Worm (Caenorhabditis elegans) whole organism, L4 larva: Measurements from ENCODE around the gene dct-12.

Experiments used
- F10B5.3 ChIP-seq: sonication (generic microtip); optimal IDR thresholded peaks from 2 replicates; lab custom pipeline; 2016; ENCODE audit warnings: mild to moderate bottlenecking, missing genetic modification characterization, missing compliant biosample characterization
- F49E8.2 ChIP-seq: sonication (generic microtip); optimal IDR thresholded peaks from 2 replicates; lab custom pipeline; 2016; ENCODE audit warnings: missing compliant biosample characterization, mild to moderate bottlenecking, missing genetic modification characterization, borderline replicate concordance
- T26A8.4 ChIP-seq: fragments of 200-800 bp; sonication (Bioruptor generic); IDR thresholded peaks from 2 replicates; pipeline ENCODE4 v1.3.6; 2022; ENCODE audit warnings: missing genetic modification characterization, missing compliant biosample characterization
- Y105C5A.15 ChIP-seq: fragments of 200-800 bp; sonication (Bioruptor generic); IDR thresholded peaks from 2 replicates; pipeline ENCODE4 v1.3.6; 2022; ENCODE audit warnings: missing genetic modification characterization, missing compliant biosample characterization
- Y75B8A.6 ChIP-seq: fragments of 200-800 bp; sonication (Bioruptor generic); IDR thresholded peaks from 2 replicates; pipeline ENCODE4 v1.3.6; 2022; ENCODE audit warnings: missing genetic modification reagents, missing genetic modification characterization, missing compliant biosample characterization
- ZK337.2 ChIP-seq: fragments of 200-800 bp; sonication (Bioruptor generic); IDR thresholded peaks from 2 replicates; pipeline ENCODE4 v1.3.6; 2022; ENCODE audit warnings: missing genetic modification reagents, missing genetic modification characterization, missing compliant biosample characterization
- aha-1 ChIP-seq: fragments of 150-350 bp; peaks from one replicate; lab custom pipeline; 2014; ENCODE audit warnings: missing biosample characterization, missing genetic modification characterization
- aly-2 ChIP-seq: sonication (generic microtip); optimal IDR thresholded peaks from 2 replicates; lab custom pipeline; 2018; ENCODE audit warnings: missing biosample characterization, missing genetic modification characterization
- arid-1 ChIP-seq: fragments of 200-800 bp; sonication (Bioruptor generic); conservative IDR thresholded peaks from 2 replicates; pipeline ENCODE4 v1.3.6; 2022; ENCODE audit warnings: missing genetic modification reagents, missing genetic modification characterization, missing compliant biosample characterization
- attf-4 ChIP-seq: sonication (generic microtip); optimal IDR thresholded peaks from 3 replicates; lab custom pipeline; 2017; ENCODE audit warnings: missing biosample characterization, missing genetic modification characterization
- ceh-20 ChIP-seq: fragments of 200-800 bp; sonication (Bioruptor generic); IDR thresholded peaks from 2 replicates; pipeline ENCODE4 v1.3.6; 2022; ENCODE audit warnings: missing genetic modification reagents, missing genetic modification characterization, missing compliant biosample characterization
- ceh-28 ChIP-seq: fragments of 150-350 bp; optimal IDR thresholded peaks from 2 replicates; lab custom pipeline; 2014; ENCODE audit warnings: missing biosample characterization, missing genetic modification reagents, missing genetic modification characterization
- ceh-44 ChIP-seq: fragments of 200-800 bp; sonication (Bioruptor generic); IDR thresholded peaks from 2 replicates; pipeline ENCODE4 v1.3.6; 2022; ENCODE audit warnings: missing genetic modification reagents, missing genetic modification characterization, missing compliant biosample characterization
- ceh-82 ChIP-seq: sonication (generic microtip); optimal IDR thresholded peaks from 2 replicates; lab custom pipeline; 2017; ENCODE audit warnings: missing biosample characterization, missing genetic modification characterization
- ces-1 ChIP-seq: fragments of 150-350 bp; sonication (generic microtip); optimal IDR thresholded peaks from 4 replicates; lab custom pipeline; 2014; ENCODE audit warnings: missing biosample characterization, missing genetic modification reagents, missing genetic modification characterization
- ctbp-1 ChIP-seq: fragments of 200-800 bp; sonication (Bioruptor generic); IDR thresholded peaks from 2 replicates; pipeline ENCODE4 v1.3.6; 2022; ENCODE audit warnings: missing genetic modification reagents, missing genetic modification characterization, missing compliant biosample characterization
- dmd-6 ChIP-seq: fragments of 200-800 bp; sonication (Bioruptor generic); IDR thresholded peaks from 2 replicates; pipeline ENCODE4 v1.3.6; 2022; ENCODE audit warnings: missing genetic modification reagents, missing genetic modification characterization, missing compliant biosample characterization
- dve-1 ChIP-seq: sonication (generic microtip); optimal IDR thresholded peaks from 2 replicates; lab custom pipeline; 2017; ENCODE audit warnings: antibody characterized with exemption, mild to moderate bottlenecking, missing genetic modification characterization, missing compliant biosample characterization; ENCODE audit not compliant: insufficient read depth
- egl-27 ChIP-seq: sonication (generic microtip); optimal IDR thresholded peaks from 3 replicates; lab custom pipeline; 2017; ENCODE audit warnings: missing biosample characterization, missing genetic modification reagents, missing genetic modification characterization
- fkh-10 ChIP-seq: fragments of 150-350 bp; optimal IDR thresholded peaks from 2 replicates; lab custom pipeline; 2014; ENCODE audit warnings: missing biosample characterization, missing genetic modification reagents, missing genetic modification characterization
- fos-1 ChIP-seq: fragments of 150-350 bp; optimal IDR thresholded peaks from 2 replicates; lab custom pipeline; 2014; ENCODE audit warnings: missing biosample characterization, missing genetic modification characterization
- gei-8 ChIP-seq: fragments of 200-800 bp; sonication (Bioruptor generic); optimal IDR thresholded peaks from 2 replicates; lab custom pipeline; 2018; ENCODE audit warnings: mild to moderate bottlenecking, missing genetic modification characterization, missing compliant biosample characterization
- hif-1 ChIP-seq, 2 experiments: sonication (generic microtip); optimal IDR thresholded peaks; 2 replicates each; lab custom pipeline; 2016 to 2017; ENCODE audit warnings: missing compliant biosample characterization in 2 of 2, missing genetic modification characterization in 2 of 2, missing genetic modification reagents in 2 of 2, missing genotype in 2 of 2, mild to moderate bottlenecking in 1 of 2
- jun-1 ChIP-seq: fragments of 150-350 bp; optimal IDR thresholded peaks from 2 replicates; lab custom pipeline; 2014; ENCODE audit warnings: missing biosample characterization, missing genetic modification reagents, missing genetic modification characterization
- lin-13 ChIP-seq: fragments of 150-350 bp; optimal IDR thresholded peaks from 2 replicates; lab custom pipeline; 2014; ENCODE audit warnings: missing biosample characterization, missing genetic modification reagents, missing genetic modification characterization
- lin-15B ChIP-seq: fragments of 150-350 bp; sonication (generic microtip); optimal IDR thresholded peaks from 3 replicates; lab custom pipeline; 2014; ENCODE audit warnings: missing biosample characterization, missing genetic modification characterization
- lin-38 ChIP-seq: fragments of 200-800 bp; sonication (Bioruptor generic); IDR thresholded peaks from 2 replicates; pipeline ENCODE4 v1.3.6; 2022; ENCODE audit warnings: missing genetic modification reagents, missing genetic modification characterization, missing compliant biosample characterization
- lsy-2 ChIP-seq, 2 experiments: fragments of 150-350 bp in 1 of 2; sonication (generic microtip) in 1 of 2; optimal IDR thresholded peaks; 2 replicates each; lab custom pipeline; 2014 to 2017; ENCODE audit warnings: missing biosample characterization in 2 of 2, missing genetic modification characterization in 2 of 2
- madf-5 ChIP-seq, 2 experiments: fragments of 200-800 bp; sonication (Bioruptor generic); IDR thresholded peaks; 2 replicates each; pipeline ENCODE4 v1.3.6; 2022; ENCODE audit warnings: missing compliant biosample characterization in 2 of 2, missing genetic modification characterization in 2 of 2
- mdt-29 ChIP-seq: fragments of 200-800 bp; sonication (Bioruptor generic); IDR thresholded peaks from 2 replicates; pipeline ENCODE4 v1.3.6; 2022; ENCODE audit warnings: missing genetic modification reagents, missing genetic modification characterization, missing compliant biosample characterization
- mes-2 ChIP-seq: sonication (generic microtip); optimal IDR thresholded peaks from 2 replicates; lab custom pipeline; 2016; ENCODE audit warnings: missing genotype, mild to moderate bottlenecking, missing genetic modification characterization, missing compliant biosample characterization; ENCODE audit not compliant: poor library complexity, severe bottlenecking
- mxl-3 ChIP-seq: fragments of 200-800 bp; sonication (Bioruptor generic); optimal IDR thresholded peaks from 2 replicates; lab custom pipeline; 2018; ENCODE audit warnings: mild to moderate bottlenecking, missing genetic modification characterization, missing compliant biosample characterization
- nhr-10 ChIP-seq: fragments of 150-350 bp; optimal IDR thresholded peaks from 2 replicates; lab custom pipeline; 2014; ENCODE audit warnings: missing biosample characterization, missing genetic modification characterization
- nhr-11 ChIP-seq: fragments of 150-350 bp; optimal IDR thresholded peaks from 2 replicates; lab custom pipeline; 2014; ENCODE audit warnings: missing biosample characterization, missing genetic modification characterization
- nhr-25 ChIP-seq: sonication (generic microtip); optimal IDR thresholded peaks from 2 replicates; lab custom pipeline; 2017; ENCODE audit warnings: missing genetic modification characterization, mild to moderate bottlenecking, missing compliant biosample characterization, antibody characterized with exemption, moderate library complexity, borderline replicate concordance; ENCODE audit not compliant: insufficient read depth
- nhr-76 ChIP-seq: fragments of 150-350 bp; optimal IDR thresholded peaks from 2 replicates; lab custom pipeline; 2014; ENCODE audit warnings: missing biosample characterization, missing genetic modification characterization
- pha-4 ChIP-seq, 2 experiments: fragments of 150-350 bp in 1 of 2; fragments of 200-800 bp in 1 of 2; sonication (Bioruptor generic) in 1 of 2; IDR thresholded peaks in 1 of 2; optimal IDR thresholded peaks in 1 of 2; 2 replicates each; pipeline versions ENCODE4 v1.3.6 to Lab custom; 2014 to 2022; ENCODE audit warnings: missing genetic modification characterization in 2 of 2, missing genetic modification reagents in 2 of 2, missing biosample characterization in 1 of 2, missing compliant biosample characterization in 1 of 2
- php-3 ChIP-seq: fragments of 200-800 bp; sonication (Bioruptor generic); IDR thresholded peaks from 2 replicates; pipeline ENCODE4 v1.3.6; 2022; ENCODE audit warnings: missing genetic modification reagents, missing genetic modification characterization, missing compliant biosample characterization
- rbr-2 ChIP-seq: sonication (generic microtip); optimal IDR thresholded peaks from 2 replicates; lab custom pipeline; 2016; ENCODE audit warnings: missing genotype, missing genetic modification characterization, missing compliant biosample characterization
- saeg-2 ChIP-seq: fragments of 200-800 bp; sonication (Bioruptor generic); IDR thresholded peaks from 2 replicates; pipeline ENCODE4 v1.3.6; 2022; ENCODE audit warnings: missing genetic modification reagents, missing genetic modification characterization, missing compliant biosample characterization
- tag-97 ChIP-seq: fragments of 200-800 bp; sonication (Bioruptor generic); IDR thresholded peaks from 2 replicates; pipeline ENCODE4 v1.3.6; 2022; ENCODE audit warnings: missing genetic modification characterization, missing compliant biosample characterization

Gene dct-12

ce11 chrII:12397656-12398055 lies 34.6 kb downstream of the dct-12 start, which contains the start of gene F57G9.7:
Gene F57G9.7, minus strand, starts transcription at chrII:12397756.
- TF ChIP-seq php-3 (GFP tag; lab: Robert Waterston, UW) (no peak), mdt-29 (GFP tag; lab: Robert Waterston, UW) (no peak), rbr-2 (no peak), T26A8.4 (GFP tag; lab: Robert Waterston, UW) (no peak), nhr-10 (tag; lab: Kevin White, UChicago) (no peak), mxl-3 (no peak), lin-15B (tag; lab: Kevin White, UChicago) (no peak), nhr-76 (tag; lab: Kevin White, UChicago) (no peak), Y75B8A.6 (no peak), lsy-2 (tag; optimal IDR thresholded peaks at IDR 0.05; lab: Kevin White, UChicago) (no peak), ceh-82 (no peak), mes-2 (tag; lab: Kevin White, UChicago) (no peak), ceh-20 (GFP tag; lab: Robert Waterston, UW) (no peak), attf-4 (tag; lab: Kevin White, UChicago) (no peak), madf-5 (GFP tag; IDR thresholded peaks at IDR 0.05; lab: Robert Waterston, UW) (no peak), dmd-6 (GFP tag; lab: Robert Waterston, UW) (no peak), nhr-11 (tag; lab: Kevin White, UChicago) (no peak), ctbp-1 (GFP tag; lab: Robert Waterston, UW) (no peak)

- no peak for TF ChIP-seq saeg-2 (GFP tag; lab: Robert Waterston, UW)
- no peak for TF ChIP-seq fos-1 (tag; lab: Kevin White, UChicago)
- no peak for TF ChIP-seq dmd-6 (GFP tag; lab: Robert Waterston, UW)
- TF ChIP-seq arid-1 (GFP tag; lab: Robert Waterston, UW), result no peak
- no peak for TF ChIP-seq jun-1
- TF ChIP-seq F49E8.2 (tag; lab: Kevin White, UChicago), result no peak
- no peak for TF ChIP-seq pha-4 (GFP tag; IDR thresholded peaks at IDR 0.05; lab: Robert Waterston, UW)
- no peak for TF ChIP-seq pha-4 (tag; optimal IDR thresholded peaks at IDR 0.05; lab: Kevin White, UChicago)
- TF ChIP-seq ceh-28 (tag; lab: Kevin White, UChicago), result peak; percentile 89
- no peak for TF ChIP-seq nhr-25
- TF ChIP-seq ces-1 (GFP tag; lab: Kevin White, UChicago), result no peak
- TF ChIP-seq dve-1 (tag; lab: Kevin White, UChicago), result no peak
- no peak for TF ChIP-seq ceh-20 (GFP tag; lab: Robert Waterston, UW)
- TF ChIP-seq lin-13 (GFP tag; lab: Kevin White, UChicago), result no peak
- no peak for TF ChIP-seq mes-2 (tag; lab: Kevin White, UChicago)
- TF ChIP-seq aha-1 (tag; lab: Kevin White, UChicago), result peak; percentile 68
- no peak for TF ChIP-seq nhr-10 (tag; lab: Kevin White, UChicago)
Observed at ce11 chrII:12394138-12394537, 38.1 kb downstream of the dct-12 start.

- TF ChIP-seq nhr-10 (tag; lab: Kevin White, UChicago) (no peak), fos-1 (tag; lab: Kevin White, UChicago) (no peak), tag-97 (GFP tag; lab: Robert Waterston, UW) (no peak), T26A8.4 (GFP tag; lab: Robert Waterston, UW) (no peak), aly-2 (tag; lab: Kevin White, UChicago) (no peak), dve-1 (tag; lab: Kevin White, UChicago) (no peak), nhr-25 (no peak), gei-8 (GFP tag; lab: Kevin White, UChicago) (no peak), ZK337.2 (no peak), F10B5.3 (tag; lab: Kevin White, UChicago) (no peak), fkh-10 (GFP tag; lab: Kevin White, UChicago) (no peak), F49E8.2 (tag; lab: Kevin White, UChicago) (no peak), lin-38 (no peak), mes-2 (tag; lab: Kevin White, UChicago) (no peak), Y105C5A.15 (GFP tag; lab: Robert Waterston, UW) (no peak), ceh-44 (GFP tag; lab: Robert Waterston, UW) (no peak), egl-27 (tag; lab: Kevin White, UChicago) (no peak), rbr-2 (no peak), hif-1 (tag; optimal IDR thresholded peaks at IDR 0.05; lab: Kevin White, UChicago) (no peak)
Observed at ce11 chrII:12393690-12394089, 38.6 kb downstream of the dct-12 start, which contains the start of gene Y57A10B.7. Gene Y57A10B.7, minus strand, starts transcription at chrII:12393790.
